Fruit fly (Drosophila melanogaster) whole organism, embryonic: ENCODE results near the gene CG43179.

Experiments used
- Abd-B ChIP-seq: fragments of 200-800 bp; sonication (Bioruptor generic); optimal IDR thresholded peaks from 2 replicates; lab custom pipeline; 2018; ENCODE audit warnings: missing biosample characterization, mild to moderate bottlenecking, missing genetic modification characterization, moderate library complexity
- CG10321 ChIP-seq: fragments of 200-800 bp; sonication (Bioruptor generic); IDR thresholded peaks from 2 replicates; pipeline ENCODE4 v1.3.6; 2022; ENCODE audit warnings: missing biosample characterization, missing genetic modification characterization
- CG11560 ChIP-seq: fragments of 200-800 bp; sonication (Bioruptor generic); IDR thresholded peaks from 3 replicates; pipeline ENCODE4 v1.3.6; 2022; ENCODE audit warnings: missing biosample characterization, missing genetic modification characterization
- CG12942 ChIP-seq: fragments of 200-800 bp; sonication (Bioruptor generic); optimal IDR thresholded peaks from 3 replicates; lab custom pipeline; 2016; ENCODE audit warnings: missing biosample characterization, missing genetic modification characterization
- CG14667 ChIP-seq: fragments of 200-800 bp; sonication (Bioruptor generic); IDR thresholded peaks from 2 replicates; pipeline ENCODE4 v1.3.6; 2022; ENCODE audit warnings: missing biosample characterization, missing genetic modification characterization
- CG14710 ChIP-seq: fragments of 200-800 bp; sonication (Bioruptor generic); optimal IDR thresholded peaks from 3 replicates; lab custom pipeline; 2019; ENCODE audit warnings: missing biosample characterization, mild to moderate bottlenecking, missing genetic modification characterization, moderate library complexity
- CG1602 ChIP-seq: fragments of 200-800 bp; sonication (Bioruptor generic); optimal IDR thresholded peaks from 3 replicates; lab custom pipeline; 2016; ENCODE audit warnings: missing biosample characterization, missing genetic modification characterization
- CG16815 ChIP-seq: fragments of 200-800 bp; sonication (Bioruptor generic); optimal IDR thresholded peaks from 3 replicates; lab custom pipeline; 2017; ENCODE audit warnings: missing biosample characterization, mild to moderate bottlenecking, missing genetic modification characterization
- CG34376 ChIP-seq: fragments of 200-800 bp; sonication (Bioruptor generic); optimal IDR thresholded peaks from 2 replicates; lab custom pipeline; 2018; ENCODE audit warnings: missing biosample characterization, mild to moderate bottlenecking, missing genetic modification characterization
- CG42726 ChIP-seq: fragments of 200-800 bp; sonication (Bioruptor generic); IDR thresholded peaks from 2 replicates; pipeline ENCODE4 v1.3.6; 2022; ENCODE audit warnings: missing biosample characterization, missing genetic modification characterization; ENCODE audit not compliant: partially characterized antibody
- CG6854 ChIP-seq: fragments of 200-800 bp; sonication (Bioruptor generic); optimal IDR thresholded peaks from 3 replicates; lab custom pipeline; 2017; ENCODE audit warnings: missing biosample characterization, mild to moderate bottlenecking, missing genetic modification characterization
- CG7745 ChIP-seq: fragments of 200-800 bp; sonication (Bioruptor generic); optimal IDR thresholded peaks from 2 replicates; lab custom pipeline; 2018; ENCODE audit warnings: missing biosample characterization, mild to moderate bottlenecking, missing genetic modification characterization, moderate library complexity
- CG8089 ChIP-seq: fragments of 200-800 bp; sonication (Bioruptor generic); optimal IDR thresholded peaks from 3 replicates; lab custom pipeline; 2016; ENCODE audit warnings: missing biosample characterization, missing genetic modification characterization
- E2f1 ChIP-seq: fragments of 200-800 bp; sonication (Bioruptor generic); IDR thresholded peaks from 2 replicates; pipeline ENCODE4 v1.3.6; 2022; ENCODE audit warnings: missing biosample characterization, missing genetic modification characterization
- Fer1 ChIP-seq: fragments of 200-800 bp; sonication (Bioruptor generic); optimal IDR thresholded peaks from 2 replicates; lab custom pipeline; 2017; ENCODE audit warnings: missing biosample characterization, mild to moderate bottlenecking, missing genetic modification characterization
- Hmx ChIP-seq: fragments of 200-800 bp; sonication (Bioruptor generic); optimal IDR thresholded peaks from 2 replicates; lab custom pipeline; 2016; ENCODE audit warnings: missing biosample characterization, missing genetic modification characterization
- Lim3 ChIP-seq: fragments of 200-800 bp; sonication (Bioruptor generic); IDR thresholded peaks from 2 replicates; pipeline ENCODE4 v1.3.6; 2022; ENCODE audit warnings: missing biosample characterization, missing genetic modification characterization
- MBD-R2 ChIP-seq: fragments of 200-800 bp; sonication (Bioruptor generic); IDR thresholded peaks from 2 replicates; pipeline ENCODE4 v1.3.6; 2022; ENCODE audit warnings: missing biosample characterization, missing genetic modification characterization
- Mes4 ChIP-seq: fragments of 200-800 bp; sonication (Bioruptor generic); optimal IDR thresholded peaks from 2 replicates; lab custom pipeline; 2016; ENCODE audit warnings: missing biosample characterization, missing genetic modification characterization
- NFAT ChIP-seq: fragments of 200-800 bp; sonication (Bioruptor generic); IDR thresholded peaks from 2 replicates; pipeline ENCODE4 v1.3.6; 2022; ENCODE audit warnings: missing biosample characterization, missing genetic modification characterization
- NK7.1 ChIP-seq: fragments of 200-800 bp; sonication (Bioruptor generic); optimal IDR thresholded peaks from 3 replicates; lab custom pipeline; 2016; ENCODE audit warnings: missing biosample characterization, missing genetic modification characterization
- Opbp ChIP-seq: fragments of 200-800 bp; sonication (Bioruptor generic); IDR thresholded peaks from 3 replicates; pipeline ENCODE4 v1.3.6; 2022; ENCODE audit warnings: missing biosample characterization, missing genetic modification characterization; ENCODE audit not compliant: partially characterized antibody
- Poxn ChIP-seq: fragments of 200-800 bp; sonication (Bioruptor generic); IDR thresholded peaks from 2 replicates; pipeline ENCODE4 v1.3.6; 2022; ENCODE audit warnings: missing biosample characterization, missing genetic modification characterization
- Scr ChIP-seq: fragments of 200-800 bp; sonication (Bioruptor generic); IDR thresholded peaks from 2 replicates; pipeline ENCODE4 v1.3.6; 2022; ENCODE audit warnings: missing biosample characterization, missing genetic modification characterization; ENCODE audit not compliant: partially characterized antibody
- Trl ChIP-seq, 3 experiments: fragments of >200 bp in 2 of 3; fragments of 200-800 bp in 1 of 3; sonication (Bioruptor generic) in 1 of 3; optimal IDR thresholded peaks; 2 replicates in 1 of 3; 3 replicates in 2 of 3; lab custom pipeline; 2016 to 2017; ENCODE audit warnings: missing biosample characterization in 1 of 3, missing genetic modification characterization in 1 of 3
- Usf ChIP-seq: fragments of 200-800 bp; sonication (Bioruptor generic); optimal IDR thresholded peaks from 2 replicates; lab custom pipeline; 2017; ENCODE audit warnings: missing genotype, missing biosample characterization, missing genetic modification characterization
- ac ChIP-seq: fragments of 200-800 bp; sonication (Bioruptor generic); optimal IDR thresholded peaks from 3 replicates; lab custom pipeline; 2017; ENCODE audit warnings: missing biosample characterization, mild to moderate bottlenecking, missing genetic modification characterization
- al ChIP-seq: fragments of 200-800 bp; sonication (Bioruptor generic); IDR thresholded peaks from 2 replicates; pipeline ENCODE4 v1.3.6; 2022; ENCODE audit warnings: missing biosample characterization, missing genetic modification characterization
- ash1 ChIP-seq: fragments of 200-800 bp; sonication (Bioruptor generic); optimal IDR thresholded peaks from 2 replicates; lab custom pipeline; 2018; ENCODE audit warnings: missing biosample characterization, mild to moderate bottlenecking, missing genetic modification characterization
- bowl ChIP-seq: fragments of 200-800 bp; sonication (Bioruptor generic); IDR thresholded peaks from 2 replicates; pipeline ENCODE4 v1.3.6; 2022; ENCODE audit warnings: missing biosample characterization, missing genetic modification characterization
- chif ChIP-seq, 2 experiments: fragments of 200-800 bp; sonication (Bioruptor generic); optimal IDR thresholded peaks; 3 replicates each; lab custom pipeline; 2016; ENCODE audit warnings: missing biosample characterization in 2 of 2, missing genetic modification characterization in 2 of 2
- ci ChIP-seq: fragments of 200-800 bp; sonication (Bioruptor generic); IDR thresholded peaks from 3 replicates; pipeline ENCODE4 v1.3.6; 2022; ENCODE audit warnings: missing biosample characterization, missing genetic modification characterization
- dysf ChIP-seq: fragments of 200-800 bp; sonication (Bioruptor generic); IDR thresholded peaks from 3 replicates; pipeline ENCODE4 v1.3.6; 2022; ENCODE audit warnings: missing biosample characterization, missing genetic modification characterization
- eve ChIP-seq, 2 experiments: fragments of >200 bp; optimal IDR thresholded peaks; 2 replicates each; lab custom pipeline; 2017; ENCODE audit warnings: missing biosample characterization in 2 of 2, missing genetic modification characterization in 2 of 2
- exex ChIP-seq: fragments of 200-800 bp; sonication (Bioruptor generic); optimal IDR thresholded peaks from 4 replicates; lab custom pipeline; 2018; ENCODE audit warnings: missing biosample characterization, mild to moderate bottlenecking, missing genetic modification characterization, moderate library complexity
- fd3F ChIP-seq: fragments of 200-800 bp; sonication (Bioruptor generic); optimal IDR thresholded peaks from 2 replicates; lab custom pipeline; 2018; ENCODE audit warnings: missing biosample characterization, mild to moderate bottlenecking, missing genetic modification characterization, moderate library complexity
- h ChIP-seq: fragments of >200 bp; optimal IDR thresholded peaks from 2 replicates; lab custom pipeline; 2017
- ham ChIP-seq: fragments of 200-800 bp; sonication (Bioruptor generic); IDR thresholded peaks from 2 replicates; pipeline ENCODE4 v1.3.6; 2022; ENCODE audit warnings: missing biosample characterization, missing genetic modification characterization
- insv ChIP-seq, 2 experiments: fragments of 200-800 bp; sonication (Bioruptor generic); optimal IDR thresholded peaks; 3 replicates each; lab custom pipeline; 2016 to 2018; ENCODE audit warnings: missing biosample characterization in 2 of 2, missing genetic modification characterization in 2 of 2
- kni ChIP-seq: fragments of 200-800 bp; sonication (Bioruptor generic); optimal IDR thresholded peaks from 3 replicates; lab custom pipeline; 2017; ENCODE audit warnings: mild to moderate bottlenecking, missing biosample characterization, missing genetic modification reagents, missing genetic modification characterization
- lov ChIP-seq, 2 experiments: fragments of 200-800 bp in 1 of 2; fragments of >200 bp in 1 of 2; sonication (Bioruptor generic) in 1 of 2; IDR thresholded peaks in 1 of 2; optimal IDR thresholded peaks in 1 of 2; 2 replicates in 1 of 2; 3 replicates in 1 of 2; pipeline versions ENCODE4 v1.3.6 to Lab custom; 2017 to 2022; ENCODE audit warnings: missing biosample characterization in 1 of 2, missing genetic modification characterization in 1 of 2
- maf-S ChIP-seq: fragments of 200-800 bp; sonication (Bioruptor generic); optimal IDR thresholded peaks from 2 replicates; lab custom pipeline; 2016; ENCODE audit warnings: missing biosample characterization, missing genetic modification characterization
- mam ChIP-seq: fragments of 200-800 bp; sonication (Bioruptor generic); optimal IDR thresholded peaks from 3 replicates; lab custom pipeline; 2016; ENCODE audit warnings: missing biosample characterization, missing genetic modification characterization
- pb ChIP-seq: fragments of 200-800 bp; sonication (Bioruptor generic); optimal IDR thresholded peaks from 3 replicates; lab custom pipeline; 2016; ENCODE audit warnings: missing biosample characterization, missing genetic modification characterization
- pfk ChIP-seq: fragments of 200-800 bp; sonication (Bioruptor generic); optimal IDR thresholded peaks from 2 replicates; lab custom pipeline; 2018; ENCODE audit warnings: missing biosample characterization, mild to moderate bottlenecking, missing genetic modification characterization, moderate library complexity
- prd ChIP-seq, 3 experiments: fragments of >200 bp in 2 of 3; fragments of 200-800 bp in 1 of 3; sonication (Bioruptor generic) in 1 of 3; optimal IDR thresholded peaks in 2 of 3; IDR thresholded peaks in 1 of 3; 2 replicates in 2 of 3; 3 replicates in 1 of 3; pipeline versions ENCODE4 v1.3.6 to Lab custom; 2017 to 2022; ENCODE audit warnings: missing biosample characterization in 1 of 3, missing genetic modification characterization in 1 of 3
- run ChIP-seq: fragments of 200-800 bp; sonication (Bioruptor generic); optimal IDR thresholded peaks from 3 replicates; lab custom pipeline; 2018; ENCODE audit warnings: missing biosample characterization, mild to moderate bottlenecking, missing genetic modification characterization
- scrt ChIP-seq: fragments of 200-800 bp; sonication (Bioruptor generic); optimal IDR thresholded peaks from 2 replicates; lab custom pipeline; 2018; ENCODE audit warnings: missing biosample characterization, mild to moderate bottlenecking, missing genetic modification characterization, moderate library complexity
- zfh2 ChIP-seq: fragments of 200-800 bp; sonication (Bioruptor generic); optimal IDR thresholded peaks from 2 replicates; lab custom pipeline; 2016; ENCODE audit warnings: missing biosample characterization, missing genetic modification characterization

Gene CG43179

DNA sequence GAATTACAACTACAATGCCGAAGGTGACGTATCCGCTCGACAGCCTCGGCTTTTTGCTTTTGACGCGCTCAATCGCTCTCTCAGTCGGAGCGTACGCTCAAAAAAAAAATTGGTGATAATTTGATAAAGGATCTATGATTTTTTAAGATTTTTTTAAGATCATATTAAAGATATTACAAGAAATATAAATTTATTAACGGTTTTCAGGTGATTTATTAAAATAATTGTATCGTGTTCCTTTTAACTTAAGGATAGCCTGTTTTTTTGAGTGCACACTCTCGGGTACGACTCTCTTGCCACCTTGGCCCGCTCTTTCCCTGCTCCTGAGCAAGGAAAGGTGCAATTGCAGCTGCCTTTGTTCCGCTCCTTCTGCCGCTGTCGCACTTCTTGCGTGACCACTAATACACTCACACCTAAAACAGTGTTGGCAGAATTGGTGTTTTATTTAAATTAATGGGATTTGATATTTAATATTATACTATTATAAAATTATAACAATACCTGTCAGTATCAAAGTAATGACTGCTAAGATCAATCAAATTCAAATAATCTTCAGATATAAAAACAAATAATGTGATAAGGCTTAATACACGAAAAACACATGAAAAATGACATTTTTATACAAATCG, 22.1 kb downstream of the CG43179 start (continued):
- no peak for TF ChIP-seq Fer1 (GFP tag; lab: Kevin White, UChicago)
- no peak for TF ChIP-seq insv (GFP tag; optimal IDR thresholded peaks at IDR 0.05; lab: Kevin White, UChicago)
- no peak for TF ChIP-seq scrt (GFP tag; lab: Kevin White, UChicago)
- no peak for TF ChIP-seq mam (GFP tag; lab: Kevin White, UChicago)
- TF ChIP-seq lov (optimal IDR thresholded peaks at IDR 0.05; lab: Kevin White, UChicago), result no peak
- peak; percentile 64; the same call in 1 of the 3 replicates for TF ChIP-seq lov (GFP tag; IDR thresholded peaks at IDR 0.05; lab: Robert Waterston, UW)
- no peak for TF ChIP-seq Scr
- TF ChIP-seq h (lab: Kevin White, UChicago), result no peak
- TF ChIP-seq CG14710 (tag; lab: Kevin White, UChicago), result peak; percentile 86
- no peak for TF ChIP-seq ash1 (GFP tag; lab: Kevin White, UChicago)
- TF ChIP-seq exex (tag; lab: Kevin White, UChicago), result no peak
- TF ChIP-seq CG12942 (GFP tag; lab: Kevin White, UChicago), result peak; percentile 52
- peak; percentile 61; the same call in 1 of the 2 replicates for TF ChIP-seq bowl (GFP tag; lab: Robert Waterston, UW)
- TF ChIP-seq Opbp (GFP tag; lab: Robert Waterston, UW), result no peak
- no peak for TF ChIP-seq Hmx (GFP tag; lab: Kevin White, UChicago)
- peak; percentile 9 for TF ChIP-seq zfh2 (GFP tag; lab: Kevin White, UChicago)
- peak; percentile 96 for TF ChIP-seq ac (GFP tag; lab: Kevin White, UChicago)
- peak; percentile 18 for TF ChIP-seq CG7745
- TF ChIP-seq CG8089 (GFP tag; lab: Kevin White, UChicago), result no peak
- TF ChIP-seq Trl (optimal IDR thresholded peaks at IDR 0.05; lab: Kevin White, UChicago), result peak; percentile 42 to 68
- no peak for TF ChIP-seq Trl (GFP tag; optimal IDR thresholded peaks at IDR 0.05; lab: Kevin White, UChicago)
- peak; percentile 18 to 40 for TF ChIP-seq chif (GFP tag; optimal IDR thresholded peaks at IDR 0.05; lab: Kevin White, UChicago)
- peak; percentile 65 for TF ChIP-seq CG6854 (GFP tag; lab: Kevin White, UChicago)
- TF ChIP-seq CG10321 (GFP tag; lab: Robert Waterston, UW), result no peak
- 0 out of 3 replicates have a peak, but pooled peaks have one; percentile 39 for TF ChIP-seq CG11560 (tag; lab: Robert Waterston, UW)
- TF ChIP-seq fd3F (GFP tag; lab: Kevin White, UChicago), result no peak
- TF ChIP-seq eve (GFP tag; optimal IDR thresholded peaks at IDR 0.05; lab: Kevin White, UChicago), result peak in 1 of 2 experiments; percentile 36
- TF ChIP-seq ham (GFP tag; lab: Robert Waterston, UW), result no peak
- TF ChIP-seq NFAT (GFP tag; lab: Robert Waterston, UW), result peak; percentile 40; the same call in 1 of the 2 replicates
- TF ChIP-seq CG16815 (GFP tag; lab: Kevin White, UChicago), result peak; percentile 82
- no peak for TF ChIP-seq prd (optimal IDR thresholded peaks at IDR 0.05; lab: Kevin White, UChicago)
- peak; percentile 95 for TF ChIP-seq prd (GFP tag; IDR thresholded peaks at IDR 0.05; lab: Robert Waterston, UW)
- TF ChIP-seq CG42726 (GFP tag; lab: Robert Waterston, UW), result no peak
- peak; percentile 71 for TF ChIP-seq E2f1 (GFP tag; lab: Robert Waterston, UW)
- no peak for TF ChIP-seq pb (GFP tag; lab: Kevin White, UChicago)
- TF ChIP-seq NK7.1, result no peak
- peak; percentile 39 for TF ChIP-seq Usf
- no peak for TF ChIP-seq Poxn
- no peak for TF ChIP-seq Mes4 (GFP tag; lab: Kevin White, UChicago)
- no peak for TF ChIP-seq pfk
- TF ChIP-seq kni (GFP tag; lab: Kevin White, UChicago), result no peak
- TF ChIP-seq run (tag; lab: Kevin White, UChicago), result peak; percentile 41
- peak; percentile 74 for TF ChIP-seq dysf
- peak; percentile 30; the same call in 1 of the 2 replicates for TF ChIP-seq MBD-R2 (GFP tag; lab: Robert Waterston, UW)
- TF ChIP-seq Abd-B, result peak; percentile 24
- peak; percentile 75 for TF ChIP-seq CG1602 (GFP tag; lab: Kevin White, UChicago)
- TF ChIP-seq ci (GFP tag; lab: Robert Waterston, UW), result peak; percentile 90
- peak; percentile 54; the same call in 1 of the 2 replicates for TF ChIP-seq al (GFP tag; lab: Robert Waterston, UW)
- TF ChIP-seq CG14667 (GFP tag; lab: Robert Waterston, UW), result peak; percentile 72
- peak; percentile 48 for TF ChIP-seq CG34376 (GFP tag; lab: Kevin White, UChicago)
- TF ChIP-seq maf-S (GFP tag; lab: Kevin White, UChicago), result no peak
- no peak for TF ChIP-seq Lim3 (GFP tag; lab: Robert Waterston, UW)
